Worm (Caenorhabditis elegans): Measurements from ENCODE around the gene T26C12.3.

The T26C12.3 gene

ce11 chrIV:3267581-3267980, 5.6 kb downstream of the T26C12.3 start, which contains the start of gene clec-173:
Gene clec-173 (minus strand): TSS chrIV:3267681.
- TF ChIP-seq ceh-19 (GFP tag; optimal IDR thresholded peaks at IDR 0.05) (no peak), ama-1 (optimal IDR thresholded peaks at IDR 0.05) (no peak), unc-86 (tag; optimal IDR thresholded peaks at IDR 0.05) (no peak)

DNA sequence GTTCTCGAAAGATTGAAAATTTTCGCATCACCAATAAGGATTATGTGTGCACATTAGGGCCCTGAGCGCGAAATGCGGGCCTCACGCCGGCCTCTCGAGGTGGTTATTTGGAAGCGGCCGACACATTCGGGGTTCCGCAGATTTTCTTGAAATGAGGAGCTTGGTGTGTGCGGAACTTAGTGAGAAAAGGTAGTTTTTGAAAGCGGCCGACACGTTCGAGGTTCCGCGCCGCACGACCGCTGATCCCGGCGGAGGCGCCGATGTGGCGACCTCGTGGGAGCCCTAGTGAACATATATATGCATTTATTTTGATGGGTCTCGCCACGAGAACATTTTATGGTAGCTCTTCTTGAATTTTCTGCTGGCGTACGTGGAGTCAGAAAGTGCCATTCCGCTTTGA, 6.4 kb downstream of the T26C12.3 start:
- TF ChIP-seq sox-2 (GFP tag; IDR thresholded peaks at IDR 0.05): no peak
- no peak for TF ChIP-seq C08G9.2 (tag; optimal IDR thresholded peaks at IDR 0.05)
- TF ChIP-seq hlh-15 (tag; optimal IDR thresholded peaks at IDR 0.05): no peak
- TF ChIP-seq K09A11.1 (tag; optimal IDR thresholded peaks at IDR 0.05; ENCODE audit: insufficient read depth): no peak
- TF ChIP-seq ttx-3 (tag; optimal IDR thresholded peaks at IDR 0.05): no peak
- no peak for TF ChIP-seq nhr-11 (tag; optimal IDR thresholded peaks at IDR 0.05)
- no peak for TF ChIP-seq ceh-2 (tag; optimal IDR thresholded peaks at IDR 0.05)

ce11 chrIV:3265657-3266056, 7.5 kb downstream of the T26C12.3 start, which contains the start of gene T26C12.2:
Gene T26C12.2 (minus strand): TSS chrIV:3265757.
- TF ChIP-seq nhr-11 (tag; optimal IDR thresholded peaks at IDR 0.05): no peak
- no peak for TF ChIP-seq hlh-30 (tag; optimal IDR thresholded peaks at IDR 0.05; ENCODE audit: insufficient read depth)
- TF ChIP-seq pha-2 (tag; optimal IDR thresholded peaks at IDR 0.05): no peak
- no peak for TF ChIP-seq unc-86 (tag; optimal IDR thresholded peaks at IDR 0.05)
- no peak for TF ChIP-seq ets-4 (tag; optimal IDR thresholded peaks at IDR 0.05)
- no peak for TF ChIP-seq nfya-1 (tag; optimal IDR thresholded peaks at IDR 0.05)
- no peak for TF ChIP-seq hlh-13 (GFP tag; optimal IDR thresholded peaks at IDR 0.05)
- no peak for TF ChIP-seq che-1 (tag; optimal IDR thresholded peaks at IDR 0.05)
- no peak for TF ChIP-seq pat-9 (tag; optimal IDR thresholded peaks at IDR 0.05)
- no peak for TF ChIP-seq ztf-16 (tag; optimal IDR thresholded peaks at IDR 0.05)
- no peak for TF ChIP-seq unc-42 (tag; optimal IDR thresholded peaks at IDR 0.05)
- no peak for TF ChIP-seq ceh-48 (tag; optimal IDR thresholded peaks at IDR 0.05)
- no peak for TF ChIP-seq pqm-1 (tag; optimal IDR thresholded peaks at IDR 0.05)
- TF ChIP-seq zip-5 (tag; optimal IDR thresholded peaks at IDR 0.05): no peak

DNA sequence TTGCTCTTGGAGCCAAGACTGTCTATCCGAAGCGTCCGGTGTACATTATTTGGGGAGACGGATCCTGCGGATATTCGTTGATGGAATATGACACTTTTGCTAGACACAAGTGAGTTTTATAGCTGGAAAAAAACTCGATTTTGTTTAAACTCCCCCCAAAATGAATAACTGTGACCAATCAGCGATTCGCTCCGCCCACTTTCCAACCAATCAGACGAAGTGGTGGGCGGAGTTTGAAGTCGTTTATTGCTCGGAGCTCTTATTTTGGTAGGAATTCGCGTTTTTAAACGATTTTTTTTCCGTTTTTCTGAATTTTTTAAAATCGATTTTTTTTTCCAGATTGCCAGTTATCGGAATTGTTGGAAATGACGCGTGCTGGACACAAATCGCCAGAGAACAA, 11.4 kb downstream of the T26C12.3 start:
- no peak for TF ChIP-seq nhr-232 (tag; optimal IDR thresholded peaks at IDR 0.05)
- peak; percentile 73 for TF ChIP-seq nfya-1 (tag; optimal IDR thresholded peaks at IDR 0.05)

DNA sequence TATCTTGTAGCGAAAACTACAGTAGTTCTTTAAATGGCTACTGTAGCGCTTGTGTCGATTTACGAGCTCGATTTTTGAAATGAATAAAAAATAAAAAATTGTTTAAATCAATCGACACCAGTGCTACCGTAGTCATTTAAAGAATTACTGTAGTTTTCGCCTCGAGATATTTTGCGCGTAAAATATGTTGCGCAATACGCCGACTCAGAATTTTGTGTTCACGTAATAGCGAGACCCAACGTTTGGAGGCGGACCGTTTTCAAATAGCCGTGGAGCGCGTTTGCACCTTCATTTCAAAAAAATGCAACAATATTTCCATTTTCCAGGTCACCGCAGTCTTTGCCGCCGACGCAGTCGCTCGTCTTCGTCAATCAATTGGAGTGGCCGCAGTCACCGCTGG, 13.0 kb downstream of the T26C12.3 start:
- TF ChIP-seq K09A11.1 (tag; optimal IDR thresholded peaks at IDR 0.05; ENCODE audit: insufficient read depth) (no peak), tbx-2 (tag; optimal IDR thresholded peaks at IDR 0.05) (no peak), unc-42 (tag; optimal IDR thresholded peaks at IDR 0.05) (no peak), ceh-14 (tag; optimal IDR thresholded peaks at IDR 0.05) (no peak), pax-1 (tag; optimal IDR thresholded peaks at IDR 0.05) (no peak), zip-5 (tag; optimal IDR thresholded peaks at IDR 0.05) (no peak), unc-55 (GFP tag; optimal IDR thresholded peaks at IDR 0.05) (no peak), ceh-34 (tag; optimal IDR thresholded peaks at IDR 0.05) (no peak), pag-3 (tag; optimal IDR thresholded peaks at IDR 0.05; ENCODE audit: borderline replicate concordance) (no peak), ceh-30 (tag; optimal IDR thresholded peaks at IDR 0.05) (no peak), syd-9 (tag; optimal IDR thresholded peaks at IDR 0.05) (no peak), npax-4 (tag; optimal IDR thresholded peaks at IDR 0.05) (no peak), hlh-15 (tag; optimal IDR thresholded peaks at IDR 0.05) (no peak), dve-1 (tag; optimal IDR thresholded peaks at IDR 0.05) (no peak), odd-2 (tag; optimal IDR thresholded peaks at IDR 0.05) (no peak)

DNA sequence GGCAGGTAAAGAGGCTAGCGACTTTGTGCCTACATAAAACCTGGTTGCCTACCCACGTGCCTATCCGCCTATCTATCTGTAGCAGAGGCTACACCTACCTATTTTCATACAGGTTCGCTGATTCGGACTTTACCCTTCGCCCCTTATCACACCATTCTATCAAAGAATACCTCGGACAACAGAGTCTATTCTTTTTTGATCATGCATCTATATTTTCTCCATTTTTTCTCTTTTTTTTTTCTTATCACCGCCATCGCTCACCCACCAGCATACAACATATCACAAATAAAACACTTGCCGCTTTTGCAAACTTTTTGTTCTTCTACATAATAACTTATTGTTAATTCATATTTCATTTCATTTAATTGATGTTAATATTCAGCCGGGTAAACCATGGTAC, 14.7 kb downstream of the T26C12.3 start, which contains the start of gene T26C12.1:
Gene T26C12.1, plus strand, starts transcription at position 383 of the 400 bp plus-strand sequence.
- TF ChIP-seq ets-4 (tag; optimal IDR thresholded peaks at IDR 0.05) (no peak), tbx-2 (tag; optimal IDR thresholded peaks at IDR 0.05) (no peak), ceh-2 (tag; optimal IDR thresholded peaks at IDR 0.05) (no peak), C08G9.2 (tag; optimal IDR thresholded peaks at IDR 0.05) (no peak), ceh-19 (GFP tag; optimal IDR thresholded peaks at IDR 0.05) (no peak), tbx-7 (tag; optimal IDR thresholded peaks at IDR 0.05) (no peak), pqm-1 (tag; optimal IDR thresholded peaks at IDR 0.05) (no peak), nhr-232 (tag; optimal IDR thresholded peaks at IDR 0.05) (no peak), Y22D7AL.16 (tag; optimal IDR thresholded peaks at IDR 0.05) (no peak), elt-4 (tag; optimal IDR thresholded peaks at IDR 0.05) (no peak), pat-9 (tag; optimal IDR thresholded peaks at IDR 0.05) (no peak), ceh-6 (GFP tag; optimal IDR thresholded peaks at IDR 0.05) (no peak), ceh-14 (tag; optimal IDR thresholded peaks at IDR 0.05) (no peak)
